Fruit fly (Drosophila melanogaster) S2 (cell line): Measurements from ENCODE around the gene CG46306.

ENCODE experiments used
- CG8478 ChIP-seq: fragments of >200 bp; optimal IDR thresholded peaks from 2 replicates; lab custom pipeline; 2018
- CTCF ChIP-seq, 2 experiments: fragments of >200 bp; optimal IDR thresholded peaks; 2 replicates each; lab custom pipeline; 2018

CG46306 gene

dm6 chrX:16813226-16813625 is 22.1 kb downstream of the CG46306 start:
- TF ChIP-seq CG8478 (lab: Kevin White, UChicago), result no peak
- TF ChIP-seq CTCF (optimal IDR thresholded peaks at IDR 0.05; lab: Kevin White, UChicago), result no peak

- TF ChIP-seq CTCF (optimal IDR thresholded peaks at IDR 0.05; lab: Kevin White, UChicago) (no peak), CG8478 (lab: Kevin White, UChicago) (no peak)
These were observed 24.0 kb downstream of the CG46306 start, which contains the start of gene CG4829 for dm6 chrX:16811213-16811749. Gene CG4829 (plus strand): TSS chrX:16811699.

- TF ChIP-seq CG8478 (lab: Kevin White, UChicago) (no peak), CTCF (optimal IDR thresholded peaks at IDR 0.05; lab: Kevin White, UChicago) (no peak)
These were observed 26.2 kb downstream of the CG46306 start for dm6 chrX:16809093-16809492.

- no peak for TF ChIP-seq CG8478 (lab: Kevin White, UChicago)
- TF ChIP-seq CTCF (optimal IDR thresholded peaks at IDR 0.05; lab: Kevin White, UChicago), result no peak
These were observed 26.7 kb downstream of the CG46306 start for dm6 chrX:16808654-16809053.

dm6 chrX:16805768-16806167 is 29.6 kb downstream of the CG46306 start, which contains the start of gene ppk28:
Gene ppk28 (plus strand): TSS chrX:16806068.
- TF ChIP-seq CTCF (optimal IDR thresholded peaks at IDR 0.05; lab: Kevin White, UChicago) (no peak), CG8478 (lab: Kevin White, UChicago) (no peak)

dm6 chrX:16803299-16803698 is 32.0 kb downstream of the CG46306 start, which contains the start of the genes Rai1 and CG13005:
Gene Rai1 (minus strand): TSS chrX:16803344.
Gene CG13005 (plus strand): TSS chrX:16803650.
- TF ChIP-seq CG8478 (lab: Kevin White, UChicago) (no peak), CTCF (optimal IDR thresholded peaks at IDR 0.05; lab: Kevin White, UChicago) (no peak)

- TF ChIP-seq CTCF (optimal IDR thresholded peaks at IDR 0.05; lab: Kevin White, UChicago), result no peak
- no peak for TF ChIP-seq CG8478 (lab: Kevin White, UChicago)
These were observed 34.7 kb downstream of the CG46306 start, which contains the start of the genes CG9132 and CG4789 for dm6 chrX:16800530-16801027. Gene CG9132 (minus strand): TSS chrX:16800710. Gene CG4789 (plus strand): TSS chrX:16800930.

- TF ChIP-seq CG8478 (lab: Kevin White, UChicago) (no peak), CTCF (optimal IDR thresholded peaks at IDR 0.05; lab: Kevin White, UChicago) (no peak)
These were observed 35.4 kb downstream of the CG46306 start for dm6 chrX:16799914-16800313.

- TF ChIP-seq CTCF (optimal IDR thresholded peaks at IDR 0.05; lab: Kevin White, UChicago) (no peak), CG8478 (lab: Kevin White, UChicago) (no peak)
These were observed 37.2 kb downstream of the CG46306 start for dm6 chrX:16798166-16798565.

- TF ChIP-seq CTCF (optimal IDR thresholded peaks at IDR 0.05; lab: Kevin White, UChicago) (no peak), CG8478 (lab: Kevin White, UChicago) (no peak)
These were observed 42.1 kb downstream of the CG46306 start for dm6 chrX:16793129-16793748.

- TF ChIP-seq CG8478 (lab: Kevin White, UChicago) (no peak), CTCF (optimal IDR thresholded peaks at IDR 0.05; lab: Kevin White, UChicago) (no peak)
These were observed 43.1 kb downstream of the CG46306 start, which contains the start of gene CG4768 for dm6 chrX:16791920-16792829. Gene CG4768 (plus strand): TSS chrX:16792119.

- no peak for TF ChIP-seq CG8478 (lab: Kevin White, UChicago)
- no peak for TF ChIP-seq CTCF (optimal IDR thresholded peaks at IDR 0.05; lab: Kevin White, UChicago)
These were observed 44.3 kb downstream of the CG46306 start, which contains the start of gene Rrp45 for dm6 chrX:16791058-16791457. Gene Rrp45 (minus strand): TSS chrX:16791266.

- TF ChIP-seq CTCF (optimal IDR thresholded peaks at IDR 0.05; lab: Kevin White, UChicago) (no peak), CG8478 (lab: Kevin White, UChicago) (no peak)
These were observed 47.9 kb downstream of the CG46306 start for dm6 chrX:16787416-16787900.

dm6 chrX:16786860-16787415 is 48.4 kb downstream of the CG46306 start, which contains the start of the genes CG9609 and Sap30:
Gene CG9609 (minus strand): TSS chrX:16787008.
Gene Sap30 (plus strand): TSS chrX:16787283.
- TF ChIP-seq CG8478 (lab: Kevin White, UChicago), result no peak
- no peak for TF ChIP-seq CTCF (optimal IDR thresholded peaks at IDR 0.05; lab: Kevin White, UChicago)
